Worm (Caenorhabditis elegans): ENCODE data around the gene C05D10.4.

DNA sequence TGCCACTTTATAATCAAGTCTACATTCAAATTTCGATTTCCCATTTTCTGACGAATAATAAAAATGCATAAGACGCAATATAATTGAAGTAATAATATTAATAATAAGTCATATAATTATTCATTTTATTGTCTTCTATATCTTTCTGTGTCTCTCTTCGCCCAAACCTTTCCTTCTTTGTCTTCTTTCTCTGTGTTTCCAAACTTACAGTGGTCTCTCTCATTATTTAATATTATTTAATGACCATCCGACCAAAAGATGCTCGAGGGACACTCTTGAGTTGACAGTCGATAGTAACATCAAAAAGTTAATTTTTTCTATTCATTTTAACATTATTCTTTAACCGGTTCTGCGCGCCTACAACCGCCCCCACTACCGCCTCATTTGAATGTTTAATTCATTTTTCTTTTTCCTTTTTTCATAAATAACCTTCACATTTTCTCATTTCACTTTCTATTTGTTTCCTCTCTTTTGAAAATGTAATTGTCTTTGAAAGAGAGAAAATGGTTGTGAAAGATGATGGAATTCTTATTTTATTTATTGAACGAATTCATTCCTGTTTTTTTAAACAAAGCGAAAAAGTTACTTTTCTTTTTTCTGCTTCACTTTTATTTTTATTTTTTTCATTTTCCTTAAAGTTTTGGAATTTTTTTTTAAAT is 28.9 kb downstream of the C05D10.4 start:
- no peak for TF ChIP-seq ztf-16 (tag; optimal IDR thresholded peaks at IDR 0.05)
- TF ChIP-seq eyg-1 (tag; optimal IDR thresholded peaks at IDR 0.05): no peak
- no peak for TF ChIP-seq unc-3 (GFP tag; conservative IDR thresholded peaks at IDR 0.05)
- TF ChIP-seq unc-3 (tag; optimal IDR thresholded peaks at IDR 0.05): no peak
- TF ChIP-seq K09A11.1 (tag; optimal IDR thresholded peaks at IDR 0.05; ENCODE audit: insufficient read depth): no peak
- TF ChIP-seq sdc-2 (tag; optimal IDR thresholded peaks at IDR 0.05): no peak
- TF ChIP-seq pqm-1 (tag; optimal IDR thresholded peaks at IDR 0.05): no peak
- TF ChIP-seq elt-2 (tag; optimal IDR thresholded peaks at IDR 0.05): no peak
- no peak for TF ChIP-seq ttx-3 (tag; optimal IDR thresholded peaks at IDR 0.05)
- TF ChIP-seq pha-4 (tag; optimal IDR thresholded peaks at IDR 0.05): no peak
